Worm (Caenorhabditis elegans): Measurements from ENCODE around the gene col-150.

Gene col-150

DNA sequence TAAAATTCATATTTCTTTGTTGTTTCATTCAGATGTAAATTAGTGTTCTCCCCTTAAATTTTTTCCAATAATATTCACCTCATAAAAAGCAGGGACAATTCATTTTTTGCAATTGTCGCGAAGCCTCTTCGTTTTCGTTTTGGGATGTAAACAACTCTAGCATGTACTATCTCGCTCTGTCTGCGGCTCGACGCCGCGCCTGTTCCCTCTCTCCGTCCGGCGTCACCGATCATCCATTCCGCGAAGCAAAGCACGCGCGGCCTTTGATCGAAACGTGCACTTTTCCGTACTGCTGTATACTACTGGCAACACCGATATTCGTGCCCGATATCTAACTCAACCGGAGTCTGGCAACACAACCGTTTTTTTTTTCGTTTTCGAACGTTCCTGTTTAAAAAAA, 47.5 kb downstream of the col-150 start (continued):
- TF ChIP-seq lin-26 (GFP tag; IDR thresholded peaks at IDR 0.05) (peak; percentile 44; the same call in 1 of the 2 replicates), dpl-1 (GFP tag; optimal IDR thresholded peaks at IDR 0.05) (no peak)

ce11 chrV:10246443-10246885, 48.0 kb downstream of the col-150 start:
- TF ChIP-seq hmg-1.2 (GFP tag; IDR thresholded peaks at IDR 0.05) (peak; percentile 24; the same call in 1 of the 2 replicates), dpl-1 (GFP tag; optimal IDR thresholded peaks at IDR 0.05) (peak; percentile 19), snpc-1.1 (tag; optimal IDR thresholded peaks at IDR 0.05; ENCODE audit: insufficient read depth) (no peak), hlh-26 (GFP tag; conservative IDR thresholded peaks at IDR 0.05) (no peak), B0336.3 (GFP tag; IDR thresholded peaks at IDR 0.05) (no peak), mes-4 (tag; optimal IDR thresholded peaks at IDR 0.05) (no peak), repo-1 (tag; optimal IDR thresholded peaks at IDR 0.05) (no peak), lin-40 (tag; optimal IDR thresholded peaks at IDR 0.05) (no peak), rec-8 (tag; optimal IDR thresholded peaks at IDR 0.05) (no peak), nhr-80 (tag; optimal IDR thresholded peaks at IDR 0.05) (no peak), cebp-2 (GFP tag; IDR thresholded peaks at IDR 0.05) (no peak), rpc-1 (optimal IDR thresholded peaks at IDR 0.05) (no peak), rpc-1 (tag; optimal IDR thresholded peaks at IDR 0.05) (no peak), K11D2.4 (GFP tag; IDR thresholded peaks at IDR 0.05) (0 out of 2 replicates have a peak, but pooled peaks have one; percentile 52), cebp-1 (GFP tag; IDR thresholded peaks at IDR 0.05) (no peak), cebp-1 (tag; optimal IDR thresholded peaks at IDR 0.05) (peak; percentile 28), unc-62 (GFP tag; optimal IDR thresholded peaks at IDR 0.05) (no peak), pha-4 (tag; optimal IDR thresholded peaks at IDR 0.05) (no peak), Y79H2A.3 (GFP tag; conservative IDR thresholded peaks at IDR 0.05) (no peak), lin-35 (GFP tag; optimal IDR thresholded peaks at IDR 0.05) (peak in 1 of 3 experiments; percentile 54), F37B4.10 (GFP tag; IDR thresholded peaks at IDR 0.05) (no peak), D2030.7 (GFP tag; IDR thresholded peaks at IDR 0.05) (peak; percentile 37; the same call in 1 of the 2 replicates), ceh-91 (GFP tag; IDR thresholded peaks at IDR 0.05) (peak; percentile 46), xnd-1 (tag; optimal IDR thresholded peaks at IDR 0.05) (peak; percentile 1), ztf-28 (GFP tag; IDR thresholded peaks at IDR 0.05) (no peak), die-1 (tag; optimal IDR thresholded peaks at IDR 0.05) (no peak), tbx-9 (tag; optimal IDR thresholded peaks at IDR 0.05; ENCODE audit: borderline replicate concordance) (no peak), lsy-27 (tag; optimal IDR thresholded peaks at IDR 0.05; ENCODE audit: borderline replicate concordance, insufficient read depth) (no peak), rcor-1 (GFP tag; IDR thresholded peaks at IDR 0.05) (no peak), madf-6 (GFP tag; IDR thresholded peaks at IDR 0.05) (peak; percentile 50), lsl-1 (GFP tag; optimal IDR thresholded peaks at IDR 0.05) (peak; percentile 5), madf-8 (GFP tag; conservative IDR thresholded peaks at IDR 0.05) (0 out of 2 replicates have a peak, but pooled peaks have one; percentile 23), F55B11.4 (tag; optimal IDR thresholded peaks at IDR 0.05; ENCODE audit: borderline replicate concordance, insufficient read depth) (no peak), efl-1 (GFP tag; optimal IDR thresholded peaks at IDR 0.05) (peak; percentile 61), tbp1 (GFP tag; optimal IDR thresholded peaks at IDR 0.05) (no peak), lin-54 (GFP tag; optimal IDR thresholded peaks at IDR 0.05) (peak; percentile 59), F57C9.4 (tag; optimal IDR thresholded peaks at IDR 0.05) (no peak), akir-1 (GFP tag; optimal IDR thresholded peaks at IDR 0.05) (no peak), nfya-2 (GFP tag; IDR thresholded peaks at IDR 0.05) (no peak), lag-1 (GFP tag; IDR thresholded peaks at IDR 0.05) (no peak), K12H6.12 (tag; optimal IDR thresholded peaks at IDR 0.05) (peak; percentile 74), somi-1 (GFP tag; optimal IDR thresholded peaks at IDR 0.05) (peak; percentile 45), dox-1 (GFP tag; IDR thresholded peaks at IDR 0.05) (peak; percentile 16; the same call in 1 of the 2 replicates), ceh-100 (GFP tag; IDR thresholded peaks at IDR 0.05) (no peak), F57A8.1 (GFP tag; optimal IDR thresholded peaks at IDR 0.05) (no peak), gei-17 (GFP tag; optimal IDR thresholded peaks at IDR 0.05) (no peak)
